Worm (Caenorhabditis elegans) whole organism, young adult: ENCODE results near the gene ZK250.14.

Experiments used
- F49E8.2 ChIP-seq: sonication (generic microtip); optimal IDR thresholded peaks from 3 replicates; lab custom pipeline; 2017; ENCODE audit warnings: missing genetic modification characterization, mild to moderate bottlenecking, missing compliant biosample characterization, antibody characterized with exemption, moderate library complexity; ENCODE audit not compliant: insufficient read depth
- ceh-58 ChIP-seq: fragments of 200-800 bp; sonication (Bioruptor generic); IDR thresholded peaks from 2 replicates; pipeline ENCODE4 v1.3.6; 2022; ENCODE audit warnings: missing genetic modification characterization, missing compliant biosample characterization
- him-1 ChIP-seq: sonication (generic microtip); optimal IDR thresholded peaks from 2 replicates; lab custom pipeline; 2016; ENCODE audit warnings: missing genotype, missing genetic modification reagents, missing genetic modification characterization, missing compliant biosample characterization
- madf-6 ChIP-seq: fragments of 200-800 bp; sonication (Bioruptor generic); IDR thresholded peaks from 2 replicates; pipeline ENCODE4 v1.3.6; 2022; ENCODE audit warnings: missing genetic modification reagents, missing genetic modification characterization, missing compliant biosample characterization
- nfyb-1 ChIP-seq: fragments of 200-800 bp; sonication (Bioruptor generic); IDR thresholded peaks from 2 replicates; pipeline ENCODE4 v1.3.6; 2022; ENCODE audit warnings: missing genetic modification reagents, missing genetic modification characterization, missing compliant biosample characterization
- snpc-3.4 ChIP-seq: sonication (generic microtip); optimal IDR thresholded peaks from 2 replicates; lab custom pipeline; 2017; ENCODE audit warnings: missing genetic modification characterization, mild to moderate bottlenecking, missing compliant biosample characterization, antibody characterized with exemption, moderate library complexity, missing genotype, missing genetic modification reagents
- snpc-4 ChIP-seq, 5 experiments: fragments of 150-350 bp in 1 of 5; sonication (generic microtip) in 4 of 5; optimal IDR thresholded peaks; 2 replicates each; lab custom pipeline; 2014 to 2018; ENCODE audit warnings: missing genetic modification characterization in 5 of 5, missing biosample characterization in 3 of 5, antibody characterized with exemption in 2 of 5, mild to moderate bottlenecking in 2 of 5, missing compliant biosample characterization in 2 of 5, missing genotype in 2 of 5, moderate library complexity in 2 of 5, missing genetic modification reagents in 1 of 5
- ztf-18 ChIP-seq: sonication (generic microtip); optimal IDR thresholded peaks from 2 replicates; lab custom pipeline; 2016; ENCODE audit warnings: missing genotype, mild to moderate bottlenecking, missing genetic modification characterization, missing compliant biosample characterization

DNA sequence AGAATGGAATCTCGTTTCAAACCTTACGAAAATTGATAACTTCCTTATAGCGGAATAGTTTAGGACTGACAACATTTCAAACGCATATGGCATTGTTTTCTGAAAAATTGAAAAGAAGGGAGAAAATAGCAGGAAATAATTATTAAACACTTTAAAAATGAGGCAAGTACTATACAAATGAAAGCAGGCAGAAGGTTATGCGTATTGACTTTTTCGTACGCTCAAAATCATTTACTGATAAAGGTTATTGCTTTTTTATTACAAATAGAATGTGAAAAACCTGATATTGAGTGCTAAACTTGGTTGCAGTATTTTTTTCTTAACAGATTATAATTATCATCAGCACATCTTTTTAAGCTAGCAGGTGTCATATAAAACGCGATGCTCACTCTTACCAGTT, 5.3 kb downstream of the ZK250.14 start, which contains the start of gene ZK250.13:
- TF ChIP-seq snpc-3.4 (tag; lab: Kevin White, UChicago) (no peak), madf-6 (GFP tag; lab: Robert Waterston, UW) (no peak), snpc-4 (GFP tag; optimal IDR thresholded peaks at IDR 0.05; lab: Kevin White, UChicago) (no peak), snpc-4 (tag; optimal IDR thresholded peaks at IDR 0.05; lab: Kevin White, UChicago) (no peak), ztf-18 (tag; lab: Kevin White, UChicago) (no peak), F49E8.2 (no peak), ceh-58 (no peak), him-1 (tag; lab: Kevin White, UChicago) (no peak), nfyb-1 (GFP tag; lab: Robert Waterston, UW) (no peak)
